Worm (Caenorhabditis elegans) whole organism, L1 larva: ENCODE measurements around the gene gst-41.

Experiments
- C34B4.2 ChIP-seq: sonication (generic microtip); optimal IDR thresholded peaks from 2 replicates; lab custom pipeline; 2017; ENCODE audit warnings: mild to moderate bottlenecking, missing genetic modification characterization, missing compliant biosample characterization
- alr-1 ChIP-seq: fragments of 200-800 bp; sonication (Bioruptor generic); optimal IDR thresholded peaks from 2 replicates; lab custom pipeline; 2018; ENCODE audit warnings: borderline replicate concordance, mild to moderate bottlenecking, missing genetic modification characterization, missing compliant biosample characterization
- ama-1 ChIP-seq: fragments of 150-350 bp; optimal IDR thresholded peaks from 2 replicates; lab custom pipeline; 2014
- ceh-88 ChIP-seq: fragments of 200-800 bp; sonication (Bioruptor generic); IDR thresholded peaks from 2 replicates; pipeline ENCODE4 v1.3.6; 2022; ENCODE audit warnings: missing genetic modification characterization, missing compliant biosample characterization
- ces-1 ChIP-seq: fragments of 150-350 bp; optimal IDR thresholded peaks from 2 replicates; lab custom pipeline; 2014; ENCODE audit warnings: missing biosample characterization, missing genetic modification reagents, missing genetic modification characterization
- dsc-1 ChIP-seq: sonication (generic microtip); optimal IDR thresholded peaks from 2 replicates; lab custom pipeline; 2016; ENCODE audit warnings: mild to moderate bottlenecking, missing genetic modification characterization, missing compliant biosample characterization
- efl-1 ChIP-seq, 4 experiments: fragments of 150-350 bp; optimal IDR thresholded peaks in 3 of 4; peaks in 1 of 4; 1 replicate in 1 of 4; 2 replicates in 3 of 4; lab custom pipeline; 2014; ENCODE audit warnings: missing biosample characterization in 2 of 4, missing genetic modification characterization in 2 of 4, missing genetic modification reagents in 2 of 4
- egl-13 ChIP-seq: sonication (generic microtip); optimal IDR thresholded peaks from 2 replicates; lab custom pipeline; 2016; ENCODE audit warnings: missing genotype, missing genetic modification reagents, missing genetic modification characterization, missing compliant biosample characterization
- elt-2 ChIP-seq: sonication (generic microtip); optimal IDR thresholded peaks from 2 replicates; lab custom pipeline; 2016; ENCODE audit warnings: missing genetic modification characterization, mild to moderate bottlenecking, inconsistent platforms, missing compliant biosample characterization, missing genetic modification reagents
- elt-3 ChIP-seq, 6 experiments: fragments of 150-350 bp in 1 of 6; sonication (generic microtip); optimal IDR thresholded peaks; 2 replicates each; lab custom pipeline; 2017 to 2018; ENCODE audit warnings: missing biosample characterization in 6 of 6, missing genetic modification characterization in 6 of 6, inconsistent platforms in 1 of 6
- fkh-8 ChIP-seq: sonication (generic microtip); optimal IDR thresholded peaks from 2 replicates; lab custom pipeline; 2016; ENCODE audit warnings: mild to moderate bottlenecking, missing genetic modification characterization, missing compliant biosample characterization
- fos-1 ChIP-seq: fragments of 150-350 bp; optimal IDR thresholded peaks from 2 replicates; lab custom pipeline; 2014; ENCODE audit warnings: missing biosample characterization, missing genetic modification characterization
- hlh-17 ChIP-seq: fragments of 200-800 bp; sonication (Bioruptor generic); optimal IDR thresholded peaks from 2 replicates; lab custom pipeline; 2018; ENCODE audit warnings: missing genetic modification characterization, mild to moderate bottlenecking, missing compliant biosample characterization, moderate library complexity, borderline replicate concordance
- jun-1 ChIP-seq: fragments of 150-350 bp; optimal IDR thresholded peaks from 2 replicates; lab custom pipeline; 2014; ENCODE audit warnings: missing biosample characterization, missing genetic modification reagents, missing genetic modification characterization
- lir-3 ChIP-seq: sonication (generic microtip); optimal IDR thresholded peaks from 2 replicates; lab custom pipeline; 2016; ENCODE audit warnings: mild to moderate bottlenecking, missing genetic modification characterization, moderate library complexity, missing compliant biosample characterization; ENCODE audit not compliant: poor library complexity
- lsy-2 ChIP-seq, 2 experiments: fragments of 150-350 bp; optimal IDR thresholded peaks; 2 replicates each; lab custom pipeline; 2014; ENCODE audit warnings: missing biosample characterization in 2 of 2, missing genetic modification characterization in 2 of 2
- nhr-11 ChIP-seq: fragments of 150-350 bp; optimal IDR thresholded peaks from 2 replicates; lab custom pipeline; 2014; ENCODE audit warnings: missing biosample characterization, missing genetic modification characterization
- nhr-19 ChIP-seq: fragments of 200-800 bp; sonication (Bioruptor generic); conservative IDR thresholded peaks from 2 replicates; pipeline ENCODE4 v1.3.6; 2022; ENCODE audit warnings: missing genetic modification characterization, missing compliant biosample characterization
- nhr-20 ChIP-seq: sonication (generic microtip); optimal IDR thresholded peaks from 2 replicates; lab custom pipeline; 2016; ENCODE audit warnings: mild to moderate bottlenecking, missing genetic modification characterization, missing compliant biosample characterization
- nhr-28 ChIP-seq: fragments of 150-350 bp; optimal IDR thresholded peaks from 2 replicates; lab custom pipeline; 2014; ENCODE audit warnings: missing biosample characterization, missing genetic modification characterization
- nhr-84 ChIP-seq: sonication (generic microtip); optimal IDR thresholded peaks from 2 replicates; lab custom pipeline; 2017; ENCODE audit warnings: missing biosample characterization, missing genetic modification characterization
- nhr-85 ChIP-seq: sonication (generic microtip); peaks from one replicate; lab custom pipeline; 2016; ENCODE audit warnings: missing genetic modification characterization, inconsistent platforms, missing compliant biosample characterization
- nhr-90 ChIP-seq: sonication (generic microtip); optimal IDR thresholded peaks from 2 replicates; lab custom pipeline; 2016; ENCODE audit warnings: mild to moderate bottlenecking, missing genetic modification characterization, missing compliant biosample characterization; ENCODE audit not compliant: poor library complexity
- pax-3 ChIP-seq: fragments of 200-800 bp; sonication (Bioruptor generic); optimal IDR thresholded peaks from 2 replicates; lab custom pipeline; 2018; ENCODE audit warnings: mild to moderate bottlenecking, missing genetic modification characterization, moderate library complexity, missing compliant biosample characterization
- rnt-1 ChIP-seq: sonication (generic microtip); optimal IDR thresholded peaks from 2 replicates; lab custom pipeline; 2016; ENCODE audit warnings: mild to moderate bottlenecking, missing genetic modification characterization, moderate library complexity, missing compliant biosample characterization
- snpc-4 ChIP-seq: fragments of 150-350 bp; optimal IDR thresholded peaks from 2 replicates; lab custom pipeline; 2014; ENCODE audit warnings: missing biosample characterization, missing genetic modification characterization
- snu-23 ChIP-seq: sonication (generic microtip); optimal IDR thresholded peaks from 2 replicates; lab custom pipeline; 2016; ENCODE audit warnings: missing genetic modification characterization, missing compliant biosample characterization
- sup-37 ChIP-seq: fragments of 200-800 bp; sonication (Bioruptor generic); optimal IDR thresholded peaks from 2 replicates; lab custom pipeline; 2018; ENCODE audit warnings: mild to moderate bottlenecking, missing genetic modification characterization, missing compliant biosample characterization
- tbx-2 ChIP-seq: sonication (generic microtip); optimal IDR thresholded peaks from 2 replicates; lab custom pipeline; 2016; ENCODE audit warnings: missing genetic modification characterization, missing compliant biosample characterization
- unc-130 ChIP-seq: fragments of 150-350 bp; optimal IDR thresholded peaks from 2 replicates; lab custom pipeline; 2017; ENCODE audit warnings: missing biosample characterization, missing genetic modification characterization, inconsistent platforms
- unc-30 ChIP-seq: sonication (generic microtip); optimal IDR thresholded peaks from 2 replicates; lab custom pipeline; 2017; ENCODE audit warnings: missing biosample characterization, missing genetic modification characterization
- unc-98 ChIP-seq: fragments of 200-800 bp; sonication (Bioruptor generic); IDR thresholded peaks from 2 replicates; pipeline ENCODE4 v1.3.6; 2022; ENCODE audit warnings: missing genetic modification characterization, missing compliant biosample characterization
- xbp-1 ChIP-seq: sonication (generic microtip); optimal IDR thresholded peaks from 2 replicates; lab custom pipeline; 2016; ENCODE audit warnings: missing genetic modification characterization, missing compliant biosample characterization
- zag-1 ChIP-seq: fragments of 150-350 bp; optimal IDR thresholded peaks from 2 replicates; lab custom pipeline; 2014; ENCODE audit warnings: missing biosample characterization, missing genetic modification characterization
- zip-4 ChIP-seq: fragments of 200-800 bp; sonication (Bioruptor generic); optimal IDR thresholded peaks from 2 replicates; lab custom pipeline; 2018; ENCODE audit warnings: mild to moderate bottlenecking, missing genetic modification characterization, moderate library complexity, missing compliant biosample characterization

The gst-41 gene

DNA sequence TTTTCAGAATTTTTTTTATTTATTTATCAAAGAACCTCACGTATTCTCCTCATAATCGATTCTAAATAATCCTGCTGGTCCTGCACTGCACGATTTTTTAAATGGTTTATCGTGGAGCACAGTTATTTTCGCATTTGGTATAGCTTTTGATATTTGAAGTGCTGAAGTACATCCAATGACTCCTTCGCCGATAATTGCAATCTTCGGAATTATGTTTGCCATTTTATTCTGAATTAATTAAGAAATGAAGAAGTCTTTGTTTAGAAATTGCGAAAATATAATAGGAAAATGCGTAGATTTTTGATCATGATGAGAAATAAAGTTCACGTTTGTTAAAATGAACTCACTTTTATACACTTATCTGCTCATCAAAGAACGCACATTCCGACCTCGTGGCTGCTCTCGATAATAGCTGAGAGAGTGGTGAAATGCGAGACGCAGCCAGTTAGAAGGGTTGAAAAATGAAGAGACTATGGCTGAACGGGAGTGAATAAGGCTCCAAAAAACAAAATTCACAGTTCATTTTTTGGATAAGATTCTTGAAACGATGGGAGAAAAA lies 35.8 kb upstream of the gst-41 start (continued):
- no peak for TF ChIP-seq jun-1
- no peak for TF ChIP-seq nhr-28
- TF ChIP-seq xbp-1 (tag; lab: Kevin White, UChicago): peak; percentile 32
- peak; percentile 69 for TF ChIP-seq tbx-2 (tag; lab: Kevin White, UChicago)
- TF ChIP-seq unc-130: peak; percentile 34
- peak; percentile 58 for TF ChIP-seq elt-2
- TF ChIP-seq, all 84 proteins: peak for 34

DNA sequence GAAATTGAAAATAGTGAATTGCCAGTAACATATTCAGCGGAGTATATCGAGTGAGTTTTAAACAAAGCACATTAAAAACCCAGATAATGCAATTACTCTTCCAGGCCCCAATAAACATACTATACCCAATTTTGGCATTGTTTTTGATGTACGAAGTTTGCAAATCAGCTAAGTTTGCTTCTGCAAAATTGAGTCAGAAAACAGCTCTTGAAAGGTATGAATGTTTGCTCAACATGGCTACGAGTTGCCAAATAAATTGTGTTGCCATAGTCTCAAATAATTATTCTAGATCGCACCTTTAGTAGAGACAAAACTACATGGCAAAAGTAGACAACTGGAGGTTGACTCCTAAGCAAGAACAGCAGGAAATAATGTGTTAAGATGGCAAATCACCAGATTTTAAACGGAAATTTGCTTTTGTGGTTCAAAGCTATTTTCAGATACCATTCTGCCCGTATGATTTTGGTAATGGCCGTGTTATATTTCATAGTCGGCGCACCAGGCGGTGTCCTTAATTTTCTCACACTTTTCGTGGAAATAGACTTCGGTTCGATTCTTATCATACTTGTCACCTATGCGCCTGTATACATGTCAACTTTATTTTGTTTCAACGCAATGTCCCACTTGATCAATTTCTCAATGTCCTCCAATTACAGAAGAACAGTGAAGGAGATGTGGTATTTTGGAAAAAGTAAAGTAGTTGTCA lies 33.5 kb upstream of the gst-41 start:
- TF ChIP-seq elt-3 (tag; optimal IDR thresholded peaks at IDR 0.05; lab: Kevin White, UChicago) (peak in 1 of 6 experiments; percentile 35), elt-2 (peak; percentile 5), unc-30 (no peak), sup-37 (no peak), ceh-88 (0 out of 2 replicates have a peak, but pooled peaks have one; percentile 10), rnt-1 (no peak), nhr-90 (tag; lab: Kevin White, UChicago) (peak; percentile 24), lir-3 (tag; lab: Kevin White, UChicago) (peak; percentile 21), nhr-84 (tag; lab: Kevin White, UChicago) (no peak), nhr-85 (peak; percentile 53), nhr-20 (tag; lab: Kevin White, UChicago) (peak; percentile 6), snu-23 (GFP tag; lab: Kevin White, UChicago) (peak; percentile 44), efl-1 (optimal IDR thresholded peaks at IDR 0.05; lab: Kevin White, UChicago) (no peak), efl-1 (GFP tag; optimal IDR thresholded peaks at IDR 0.05 in 1 of 2; lab: Kevin White, UChicago) (peak in 1 of 2 experiments; percentile 80), ama-1 (lab: Kevin White, UChicago) (peak; percentile 52)
- TF ChIP-seq, all 84 proteins: peak for 10

DNA sequence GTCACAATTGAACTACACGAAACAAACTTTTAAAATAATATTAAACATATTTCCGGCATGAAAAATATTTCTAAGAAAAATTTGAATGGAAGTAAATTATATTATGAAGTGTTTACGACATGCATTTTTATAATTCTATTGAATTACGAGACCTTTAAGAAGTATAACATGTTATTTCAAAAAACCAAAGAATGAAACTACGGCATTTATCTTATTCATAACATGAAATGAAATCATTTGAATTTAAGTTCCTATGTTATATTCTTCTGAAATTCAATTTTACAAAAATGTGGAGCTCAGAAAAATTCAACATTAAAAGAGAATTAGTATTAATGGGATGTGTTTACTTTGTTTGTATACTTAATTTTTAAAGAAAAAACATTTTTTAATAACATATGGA lies 31.9 kb upstream of the gst-41 start, which contains the start of gene srw-71:
srw-71 (minus strand) TSS at position 101 of the 400 bp plus-strand sequence.
- peak; percentile 30 for TF ChIP-seq nhr-11 (tag; lab: Kevin White, UChicago)
- no peak for TF ChIP-seq pax-3 (tag; lab: Kevin White, UChicago)
- peak; percentile 33 for TF ChIP-seq fkh-8
- TF ChIP-seq alr-1 (tag; lab: Kevin White, UChicago): no peak
- TF ChIP-seq ceh-88: no peak
- TF ChIP-seq hlh-17 (GFP tag; lab: Kevin White, UChicago): no peak
- TF ChIP-seq nhr-19 (GFP tag; lab: Robert Waterston, UW): no peak
- no peak for TF ChIP-seq unc-30
- no peak for TF ChIP-seq egl-13 (tag; lab: Kevin White, UChicago)

DNA sequence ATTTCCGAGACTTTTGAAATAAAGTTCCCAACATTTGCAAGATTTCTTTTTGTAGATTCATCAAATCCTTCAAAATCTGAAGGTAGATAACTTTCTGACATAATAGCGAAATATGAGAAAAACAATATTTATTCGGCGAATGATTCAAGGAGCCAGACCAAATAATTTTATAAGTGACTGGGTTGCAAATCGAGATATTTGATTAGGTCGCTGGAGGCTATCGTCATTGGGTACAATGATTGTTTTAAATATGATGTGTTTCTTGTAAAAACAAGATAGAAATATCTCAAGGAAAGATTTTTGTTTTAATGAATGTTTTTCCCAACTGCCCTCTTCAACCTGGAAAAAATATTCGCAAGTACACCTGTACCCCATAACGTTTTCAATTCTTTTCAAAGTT lies 29.8 kb upstream of the gst-41 start, which contains the start of gene srw-69:
srw-69 (minus strand) TSS at position 101 of the 400 bp plus-strand sequence.
- no peak for TF ChIP-seq lsy-2 (tag; optimal IDR thresholded peaks at IDR 0.05; lab: Kevin White, UChicago)
- TF ChIP-seq ces-1 (GFP tag; lab: Kevin White, UChicago): no peak
- no peak for TF ChIP-seq zip-4
- TF ChIP-seq fos-1: no peak
- TF ChIP-seq tbx-2 (tag; lab: Kevin White, UChicago): no peak
- no peak for TF ChIP-seq unc-98 (GFP tag; lab: Robert Waterston, UW)
- no peak for TF ChIP-seq zag-1 (tag; lab: Kevin White, UChicago)
- TF ChIP-seq C34B4.2 (tag; lab: Kevin White, UChicago): no peak
- TF ChIP-seq snpc-4 (tag; lab: Kevin White, UChicago): no peak
- TF ChIP-seq dsc-1 (tag; lab: Kevin White, UChicago): no peak
